Fruit fly (Drosophila melanogaster) whole organism, embryonic: ENCODE measurements around the gene ab.
A peak's percentile ranks its signal among the peaks of the same experiment; 100 is the strongest.

ENCODE experiments used
- ATbp ChIP-seq: fragments of 200-800 bp; sonication (Bioruptor generic); optimal IDR thresholded peaks from 2 replicates; lab custom pipeline; 2017; ENCODE audit warnings: missing biosample characterization, mild to moderate bottlenecking, missing genetic modification characterization, missing genetic modification reagents
- Asciz ChIP-seq: fragments of 200-800 bp; sonication (Bioruptor generic); optimal IDR thresholded peaks from 2 replicates; lab custom pipeline; 2017; ENCODE audit warnings: missing biosample characterization, mild to moderate bottlenecking, missing genetic modification characterization, missing genetic modification reagents
- CG10209 ChIP-seq: fragments of 200-800 bp; sonication (Bioruptor generic); optimal IDR thresholded peaks from 3 replicates; lab custom pipeline; 2017; ENCODE audit warnings: missing biosample characterization, mild to moderate bottlenecking, missing genetic modification characterization, missing genetic modification reagents
- CG1024 ChIP-seq: fragments of 200-800 bp; sonication (Bioruptor generic); IDR thresholded peaks from 2 replicates; pipeline ENCODE4 v1.3.6; 2022; ENCODE audit warnings: missing biosample characterization, missing genetic modification characterization
- CG10431 ChIP-seq: fragments of 200-800 bp; sonication (Bioruptor generic); optimal IDR thresholded peaks from 3 replicates; lab custom pipeline; 2018; ENCODE audit warnings: missing biosample characterization, mild to moderate bottlenecking, missing genetic modification characterization
- CG10654 ChIP-seq: fragments of 200-800 bp; sonication (Bioruptor generic); optimal IDR thresholded peaks from 2 replicates; lab custom pipeline; 2016; ENCODE audit warnings: missing biosample characterization, missing genetic modification characterization
- CG13123 ChIP-seq: fragments of 200-800 bp; sonication (Bioruptor generic); optimal IDR thresholded peaks from 2 replicates; lab custom pipeline; 2016; ENCODE audit warnings: missing biosample characterization, missing genetic modification characterization
- CG14441 ChIP-seq: fragments of 200-800 bp; sonication (Bioruptor generic); IDR thresholded peaks from 2 replicates; pipeline ENCODE4 v1.3.6; 2022; ENCODE audit warnings: missing biosample characterization, missing genetic modification characterization
- CG15011 ChIP-seq: fragments of 200-800 bp; sonication (Bioruptor generic); optimal IDR thresholded peaks from 3 replicates; lab custom pipeline; 2018; ENCODE audit warnings: missing biosample characterization, mild to moderate bottlenecking, missing genetic modification characterization
- CG15479 ChIP-seq: fragments of 200-800 bp; sonication (Bioruptor generic); optimal IDR thresholded peaks from 3 replicates; lab custom pipeline; 2019; ENCODE audit warnings: missing biosample characterization, mild to moderate bottlenecking, missing genetic modification characterization, moderate library complexity
- CG17612 ChIP-seq: fragments of 200-800 bp; sonication (Bioruptor generic); IDR thresholded peaks from 2 replicates; pipeline ENCODE4 v1.3.6; 2022; ENCODE audit warnings: missing biosample characterization, missing genetic modification characterization
- CG3065 ChIP-seq: fragments of 200-800 bp; sonication (Bioruptor generic); optimal IDR thresholded peaks from 2 replicates; lab custom pipeline; 2016; ENCODE audit warnings: missing biosample characterization, missing genetic modification characterization
- CG3847 ChIP-seq: fragments of 200-800 bp; sonication (Bioruptor generic); IDR thresholded peaks from 2 replicates; pipeline ENCODE4 v1.3.6; 2022; ENCODE audit warnings: missing biosample characterization, missing genetic modification characterization
- CG6254 ChIP-seq: fragments of 200-800 bp; sonication (Bioruptor generic); optimal IDR thresholded peaks from 3 replicates; lab custom pipeline; 2017; ENCODE audit warnings: mild to moderate bottlenecking, missing biosample characterization, missing genetic modification reagents, missing genetic modification characterization
- CG7786 ChIP-seq: fragments of 200-800 bp; sonication (Bioruptor generic); optimal IDR thresholded peaks from 2 replicates; lab custom pipeline; 2016; ENCODE audit warnings: missing biosample characterization, missing genetic modification characterization
- CG8281 ChIP-seq: fragments of 200-800 bp; sonication (Bioruptor generic); optimal IDR thresholded peaks from 2 replicates; lab custom pipeline; 2018; ENCODE audit warnings: missing biosample characterization, mild to moderate bottlenecking, missing genetic modification characterization, moderate library complexity
- ERR ChIP-seq: fragments of 200-800 bp; sonication (Bioruptor generic); optimal IDR thresholded peaks from 2 replicates; lab custom pipeline; 2016; ENCODE audit warnings: missing biosample characterization, missing genetic modification characterization
- Elba2 ChIP-seq: fragments of 200-800 bp; sonication (Bioruptor generic); optimal IDR thresholded peaks from 3 replicates; lab custom pipeline; 2016; ENCODE audit warnings: missing biosample characterization, missing genetic modification characterization
- Gsc ChIP-seq: fragments of 200-800 bp; sonication (Bioruptor generic); IDR thresholded peaks from 2 replicates; pipeline ENCODE4 v1.3.6; 2022; ENCODE audit warnings: missing biosample characterization, missing genetic modification characterization
- HLH3B ChIP-seq: fragments of 200-800 bp; sonication (Bioruptor generic); IDR thresholded peaks from 2 replicates; pipeline ENCODE4 v1.3.6; 2022; ENCODE audit warnings: missing biosample characterization, missing genetic modification characterization
- Hey ChIP-seq: fragments of 200-800 bp; sonication (Bioruptor generic); optimal IDR thresholded peaks from 3 replicates; lab custom pipeline; 2018; ENCODE audit warnings: missing biosample characterization, mild to moderate bottlenecking, missing genetic modification characterization
- Max ChIP-seq: fragments of 200-800 bp; sonication (Bioruptor generic); optimal IDR thresholded peaks from 2 replicates; lab custom pipeline; 2016; ENCODE audit warnings: missing biosample characterization, mild to moderate bottlenecking, missing genetic modification characterization
- Neu2 ChIP-seq: fragments of 200-800 bp; sonication (Bioruptor generic); optimal IDR thresholded peaks from 3 replicates; lab custom pipeline; 2016; ENCODE audit warnings: missing biosample characterization, missing genetic modification characterization, borderline replicate concordance
- Ravus ChIP-seq: fragments of 200-800 bp; sonication (Bioruptor generic); IDR thresholded peaks from 2 replicates; pipeline ENCODE4 v1.3.6; 2022; ENCODE audit warnings: missing biosample characterization, missing genetic modification characterization
- Sry-β ChIP-seq: fragments of 200-800 bp; sonication (Bioruptor generic); optimal IDR thresholded peaks from 2 replicates; lab custom pipeline; 2018; ENCODE audit warnings: missing biosample characterization, mild to moderate bottlenecking, missing genetic modification characterization, moderate library complexity
- Xrp1 ChIP-seq: fragments of 200-800 bp; sonication (Bioruptor generic); IDR thresholded peaks from 2 replicates; pipeline ENCODE4 v1.3.6; 2022; ENCODE audit warnings: missing biosample characterization, missing genetic modification characterization
- aop ChIP-seq: fragments of 200-800 bp; sonication (Bioruptor generic); IDR thresholded peaks from 2 replicates; pipeline ENCODE4 v1.3.6; 2022; ENCODE audit warnings: missing biosample characterization, missing genetic modification characterization
- ara ChIP-seq: fragments of 200-800 bp; sonication (Bioruptor generic); IDR thresholded peaks from 2 replicates; pipeline ENCODE4 v1.3.6; 2022; ENCODE audit warnings: missing biosample characterization, missing genetic modification characterization
- bbx ChIP-seq: fragments of 200-800 bp; sonication (Bioruptor generic); IDR thresholded peaks from 2 replicates; pipeline ENCODE4 v1.3.6; 2022; ENCODE audit warnings: missing biosample characterization, missing genetic modification characterization; ENCODE audit not compliant: partially characterized antibody
- bigmax ChIP-seq: fragments of 200-800 bp; sonication (Bioruptor generic); optimal IDR thresholded peaks from 2 replicates; lab custom pipeline; 2018; ENCODE audit warnings: missing biosample characterization, mild to moderate bottlenecking, missing genetic modification characterization
- caup ChIP-seq: fragments of 200-800 bp; sonication (Bioruptor generic); optimal IDR thresholded peaks from 3 replicates; lab custom pipeline; 2017; ENCODE audit warnings: missing biosample characterization, mild to moderate bottlenecking, missing genetic modification characterization, moderate library complexity; ENCODE audit not compliant: severe bottlenecking
- danr ChIP-seq: fragments of 200-800 bp; sonication (Bioruptor generic); IDR thresholded peaks from 2 replicates; pipeline ENCODE4 v1.3.6; 2022; ENCODE audit warnings: missing biosample characterization, missing genetic modification characterization
- dm ChIP-seq: fragments of 200-800 bp; sonication (Bioruptor generic); optimal IDR thresholded peaks from 3 replicates; lab custom pipeline; 2016; ENCODE audit warnings: missing biosample characterization, missing genetic modification characterization
- eve ChIP-seq, 2 experiments: fragments of >200 bp; optimal IDR thresholded peaks; 2 replicates each; lab custom pipeline; 2017; ENCODE audit warnings: missing biosample characterization in 2 of 2, missing genetic modification characterization in 2 of 2
- exex ChIP-seq: fragments of 200-800 bp; sonication (Bioruptor generic); optimal IDR thresholded peaks from 4 replicates; lab custom pipeline; 2018; ENCODE audit warnings: missing biosample characterization, mild to moderate bottlenecking, missing genetic modification characterization, moderate library complexity
- fu2 ChIP-seq: fragments of 200-800 bp; sonication (Bioruptor generic); optimal IDR thresholded peaks from 2 replicates; lab custom pipeline; 2016; ENCODE audit warnings: missing biosample characterization, missing genetic modification characterization
- gce ChIP-seq: fragments of 200-800 bp; sonication (Bioruptor generic); IDR thresholded peaks from 3 replicates; pipeline ENCODE4 v1.3.6; 2022; ENCODE audit warnings: missing biosample characterization, missing genetic modification characterization
- gsb-n ChIP-seq: fragments of 200-800 bp; sonication (Bioruptor generic); optimal IDR thresholded peaks from 3 replicates; lab custom pipeline; 2018; ENCODE audit warnings: missing biosample characterization, mild to moderate bottlenecking, missing genetic modification characterization
- ham ChIP-seq: fragments of 200-800 bp; sonication (Bioruptor generic); IDR thresholded peaks from 2 replicates; pipeline ENCODE4 v1.3.6; 2022; ENCODE audit warnings: missing biosample characterization, missing genetic modification characterization
- ind ChIP-seq: fragments of 200-800 bp; sonication (Bioruptor generic); optimal IDR thresholded peaks from 3 replicates; lab custom pipeline; 2016; ENCODE audit warnings: missing biosample characterization, missing genetic modification characterization
- oc ChIP-seq: fragments of 200-800 bp; sonication (Bioruptor generic); optimal IDR thresholded peaks from 2 replicates; lab custom pipeline; 2018; ENCODE audit warnings: missing biosample characterization, mild to moderate bottlenecking, missing genetic modification characterization, moderate library complexity
- pb ChIP-seq: fragments of 200-800 bp; sonication (Bioruptor generic); optimal IDR thresholded peaks from 3 replicates; lab custom pipeline; 2016; ENCODE audit warnings: missing biosample characterization, missing genetic modification characterization
- rib ChIP-seq: fragments of 200-800 bp; sonication (Bioruptor generic); IDR thresholded peaks from 2 replicates; pipeline ENCODE4 v1.3.6; 2022; ENCODE audit warnings: missing biosample characterization, missing genetic modification characterization
- run ChIP-seq: fragments of 200-800 bp; sonication (Bioruptor generic); optimal IDR thresholded peaks from 3 replicates; lab custom pipeline; 2018; ENCODE audit warnings: missing biosample characterization, mild to moderate bottlenecking, missing genetic modification characterization
- slp2 ChIP-seq: fragments of 200-800 bp; sonication (Bioruptor generic); optimal IDR thresholded peaks from 2 replicates; lab custom pipeline; 2016; ENCODE audit warnings: missing biosample characterization, missing genetic modification characterization
- sug ChIP-seq: fragments of 200-800 bp; optimal IDR thresholded peaks from 2 replicates; lab custom pipeline; 2019; ENCODE audit warnings: missing biosample characterization, mild to moderate bottlenecking, missing genetic modification characterization, moderate library complexity
- tll ChIP-seq, 2 experiments: fragments of 200-800 bp in 1 of 2; fragments of >200 bp in 1 of 2; sonication (Bioruptor generic) in 1 of 2; optimal IDR thresholded peaks; 2 replicates each; lab custom pipeline; 2017 to 2019; ENCODE audit warnings: missing biosample characterization in 2 of 2, missing genetic modification characterization in 2 of 2, mild to moderate bottlenecking in 1 of 2, moderate library complexity in 1 of 2
- trem ChIP-seq: fragments of 200-800 bp; optimal IDR thresholded peaks from 3 replicates; lab custom pipeline; 2019; ENCODE audit warnings: missing biosample characterization, mild to moderate bottlenecking, missing genetic modification characterization, moderate library complexity
- wek ChIP-seq: fragments of 200-800 bp; sonication (Bioruptor generic); optimal IDR thresholded peaks from 3 replicates; lab custom pipeline; 2018; ENCODE audit warnings: missing biosample characterization, mild to moderate bottlenecking, missing genetic modification characterization, moderate library complexity
- zen2 ChIP-seq: fragments of 200-800 bp; sonication (Bioruptor generic); IDR thresholded peaks from 3 replicates; pipeline ENCODE4 v1.3.6; 2022; ENCODE audit warnings: missing biosample characterization, missing genetic modification characterization; ENCODE audit not compliant: partially characterized antibody

Gene ab

dm6 chr2L:11268933-11269631, 58.6 kb downstream of the ab start, which contains the start of gene cmet (continued):
- TF ChIP-seq run (no peak), CG3065 (peak; percentile 27), rib (no peak), Max (GFP tag; lab: Kevin White, UChicago) (peak; percentile 57), sug (tag; lab: Kevin White, UChicago) (no peak), CG10209 (GFP tag; lab: Kevin White, UChicago) (peak; percentile 42), ATbp (no peak), CG6254 (GFP tag; lab: Kevin White, UChicago) (no peak), tll (GFP tag; optimal IDR thresholded peaks at IDR 0.05; lab: Kevin White, UChicago) (no peak), CG3847 (GFP tag; lab: Robert Waterston, UW) (peak; percentile 46), gce (no peak), CG10654 (GFP tag; lab: Kevin White, UChicago) (peak; percentile 25), danr (GFP tag; lab: Robert Waterston, UW) (no peak), Sry-β (GFP tag; lab: Kevin White, UChicago) (no peak), CG15011 (GFP tag; lab: Kevin White, UChicago) (no peak), eve (GFP tag; optimal IDR thresholded peaks at IDR 0.05; lab: Kevin White, UChicago) (no peak), pb (GFP tag; lab: Kevin White, UChicago) (peak; percentile 35), Asciz (GFP tag; lab: Kevin White, UChicago) (no peak), ara (no peak; the same call in 1 of the 2 replicates), Gsc (no peak), bigmax (GFP tag; lab: Kevin White, UChicago) (no peak), HLH3B (GFP tag; lab: Robert Waterston, UW) (no peak), oc (tag; lab: Kevin White, UChicago) (no peak), CG10431 (no peak), exex (no peak), Hey (tag; lab: Kevin White, UChicago) (no peak), wek (GFP tag; lab: Kevin White, UChicago) (no peak), bbx (GFP tag; lab: Robert Waterston, UW) (peak; percentile 98), CG15479 (GFP tag; lab: Kevin White, UChicago) (no peak), CG13123 (GFP tag; lab: Kevin White, UChicago) (peak; percentile 28), Neu2 (GFP tag; lab: Kevin White, UChicago) (peak; percentile 30), caup (GFP tag; lab: Kevin White, UChicago) (no peak), fu2 (GFP tag; lab: Kevin White, UChicago) (no peak), ham (no peak), CG17612 (GFP tag; lab: Robert Waterston, UW) (no peak), CG8281 (no peak), slp2 (GFP tag; lab: Kevin White, UChicago) (peak; percentile 59), CG7786 (peak; percentile 64), Elba2 (GFP tag; lab: Kevin White, UChicago) (peak; percentile 85), ind (peak; percentile 59), CG1024 (GFP tag; lab: Robert Waterston, UW) (peak; percentile 56; the same call in 1 of the 2 replicates), zen2 (GFP tag; lab: Robert Waterston, UW) (peak; percentile 85), dm (GFP tag; lab: Kevin White, UChicago) (peak; percentile 61), CG14441 (GFP tag; lab: Robert Waterston, UW) (peak; percentile 24; the same call in 1 of the 2 replicates), trem (tag; lab: Kevin White, UChicago) (peak; percentile 48), ERR (GFP tag; lab: Kevin White, UChicago) (no peak), Xrp1 (GFP tag; lab: Robert Waterston, UW) (no peak; the same call in 1 of the 2 replicates), aop (no peak), Ravus (GFP tag; lab: Robert Waterston, UW) (no peak), gsb-n (tag; lab: Kevin White, UChicago) (peak; percentile 20)
